Worm (Caenorhabditis elegans): ENCODE measurements around the gene hpo-38.

DNA sequence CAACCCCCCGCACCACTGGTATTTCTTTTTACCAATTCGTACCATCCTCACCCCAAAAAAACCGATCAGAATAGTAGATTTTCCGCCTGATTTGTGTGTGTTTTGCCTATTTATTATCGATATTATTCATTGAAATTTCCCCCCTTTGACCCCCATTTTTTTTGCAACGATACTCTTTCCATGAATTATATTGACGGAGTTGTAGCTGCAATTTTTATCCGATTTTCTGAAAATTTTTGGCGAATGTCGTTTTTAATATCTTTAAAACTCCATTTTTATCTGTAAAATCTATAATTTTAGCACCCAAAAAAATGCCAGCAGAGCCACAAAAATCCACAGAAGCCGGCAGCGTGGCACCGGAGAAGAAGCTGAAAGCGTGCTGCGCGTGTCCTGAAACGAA, 39.5 kb upstream of the hpo-38 start, which contains the start of gene cox-17:
- TF ChIP-seq him-1 (tag; optimal IDR thresholded peaks at IDR 0.05): no peak
- no peak for TF ChIP-seq dao-5 (tag; optimal IDR thresholded peaks at IDR 0.05)
- no peak for TF ChIP-seq W03F9.2 (tag; optimal IDR thresholded peaks at IDR 0.05)

Measured in whole organism, L4/young adult.